Fruit fly (Drosophila melanogaster) whole organism, embryonic: ENCODE measurements around the gene Sec15.

Source experiments
- Aef1 ChIP-seq: fragments of 200-800 bp; sonication (Bioruptor generic); IDR thresholded peaks from 3 replicates; pipeline ENCODE4 v1.3.6; 2022; ENCODE audit warnings: missing biosample characterization, missing genetic modification characterization
- CG10209 ChIP-seq: fragments of 200-800 bp; sonication (Bioruptor generic); optimal IDR thresholded peaks from 3 replicates; lab custom pipeline; 2017; ENCODE audit warnings: missing biosample characterization, mild to moderate bottlenecking, missing genetic modification characterization, missing genetic modification reagents
- CG1024 ChIP-seq: fragments of 200-800 bp; sonication (Bioruptor generic); IDR thresholded peaks from 2 replicates; pipeline ENCODE4 v1.3.6; 2022; ENCODE audit warnings: missing biosample characterization, missing genetic modification characterization
- CG11247 ChIP-seq: fragments of 200-800 bp; sonication (Bioruptor generic); IDR thresholded peaks from 2 replicates; pipeline ENCODE4 v1.3.6; 2022; ENCODE audit warnings: missing biosample characterization, missing genetic modification characterization
- CG11504 ChIP-seq: fragments of 200-800 bp; sonication (Bioruptor generic); optimal IDR thresholded peaks from 3 replicates; lab custom pipeline; 2019; ENCODE audit warnings: missing biosample characterization, mild to moderate bottlenecking, missing genetic modification characterization, moderate library complexity
- CG12219 ChIP-seq: fragments of 200-800 bp; sonication (Bioruptor generic); optimal IDR thresholded peaks from 3 replicates; lab custom pipeline; 2018; ENCODE audit warnings: missing biosample characterization, mild to moderate bottlenecking, missing genetic modification characterization
- CG13123 ChIP-seq: fragments of 200-800 bp; sonication (Bioruptor generic); optimal IDR thresholded peaks from 2 replicates; lab custom pipeline; 2016; ENCODE audit warnings: missing biosample characterization, missing genetic modification characterization
- CG17328 ChIP-seq: fragments of 200-800 bp; sonication (Bioruptor generic); IDR thresholded peaks from 2 replicates; pipeline ENCODE4 v1.3.6; 2022; ENCODE audit warnings: missing biosample characterization, missing genetic modification characterization
- CG2120 ChIP-seq: fragments of 200-800 bp; sonication (Bioruptor generic); optimal IDR thresholded peaks from 3 replicates; lab custom pipeline; 2016; ENCODE audit warnings: missing biosample characterization, missing genetic modification characterization
- CG31365 ChIP-seq: fragments of 200-800 bp; sonication (Bioruptor generic); optimal IDR thresholded peaks from 2 replicates; lab custom pipeline; 2018; ENCODE audit warnings: missing biosample characterization, mild to moderate bottlenecking, missing genetic modification characterization
- CG6254 ChIP-seq: fragments of 200-800 bp; sonication (Bioruptor generic); optimal IDR thresholded peaks from 3 replicates; lab custom pipeline; 2017; ENCODE audit warnings: mild to moderate bottlenecking, missing biosample characterization, missing genetic modification reagents, missing genetic modification characterization
- CG6683 ChIP-seq: fragments of 200-800 bp; sonication (Bioruptor generic); optimal IDR thresholded peaks from 2 replicates; lab custom pipeline; 2017; ENCODE audit warnings: missing biosample characterization, mild to moderate bottlenecking, missing genetic modification characterization, missing genetic modification reagents
- CG6813 ChIP-seq: fragments of 200-800 bp; sonication (Bioruptor generic); optimal IDR thresholded peaks from 2 replicates; lab custom pipeline; 2017; ENCODE audit warnings: missing biosample characterization, missing genetic modification characterization, mild to moderate bottlenecking, moderate library complexity, missing genetic modification reagents
- CG8089 ChIP-seq: fragments of 200-800 bp; sonication (Bioruptor generic); optimal IDR thresholded peaks from 3 replicates; lab custom pipeline; 2016; ENCODE audit warnings: missing biosample characterization, missing genetic modification characterization
- CG8765 ChIP-seq: fragments of 200-800 bp; sonication (Bioruptor generic); IDR thresholded peaks from 2 replicates; pipeline ENCODE4 v1.3.6; 2022; ENCODE audit warnings: missing biosample characterization, missing genetic modification characterization
- Dbx ChIP-seq: fragments of 200-800 bp; sonication (Bioruptor generic); IDR thresholded peaks from 3 replicates; pipeline ENCODE4 v1.3.6; 2022; ENCODE audit warnings: missing biosample characterization, missing genetic modification characterization
- Dek ChIP-seq: fragments of 200-800 bp; sonication (Bioruptor generic); optimal IDR thresholded peaks from 3 replicates; lab custom pipeline; 2019; ENCODE audit warnings: missing biosample characterization, mild to moderate bottlenecking, missing genetic modification characterization, moderate library complexity
- Dfd ChIP-seq, 2 experiments: fragments of >200 bp; optimal IDR thresholded peaks; 2 replicates each; lab custom pipeline; 2017; ENCODE audit warnings: missing biosample characterization in 2 of 2, missing genetic modification characterization in 2 of 2
- E2f2 ChIP-seq: fragments of 200-800 bp; sonication (Bioruptor generic); IDR thresholded peaks from 2 replicates; pipeline ENCODE4 v1.3.6; 2022; ENCODE audit warnings: missing biosample characterization, missing genetic modification characterization
- Fer1 ChIP-seq: fragments of 200-800 bp; sonication (Bioruptor generic); optimal IDR thresholded peaks from 2 replicates; lab custom pipeline; 2017; ENCODE audit warnings: missing biosample characterization, mild to moderate bottlenecking, missing genetic modification characterization
- Fer2 ChIP-seq: fragments of 200-800 bp; sonication (Bioruptor generic); optimal IDR thresholded peaks from 2 replicates; lab custom pipeline; 2018; ENCODE audit warnings: missing biosample characterization, mild to moderate bottlenecking, missing genetic modification characterization, moderate library complexity
- HLH3B ChIP-seq: fragments of 200-800 bp; sonication (Bioruptor generic); IDR thresholded peaks from 2 replicates; pipeline ENCODE4 v1.3.6; 2022; ENCODE audit warnings: missing biosample characterization, missing genetic modification characterization
- HLH4C ChIP-seq: fragments of 200-800 bp; sonication (Bioruptor generic); IDR thresholded peaks from 3 replicates; pipeline ENCODE4 v1.3.6; 2022; ENCODE audit warnings: missing biosample characterization, missing genetic modification characterization; ENCODE audit not compliant: partially characterized antibody
- HLH54F ChIP-seq: fragments of 200-800 bp; sonication (Bioruptor generic); optimal IDR thresholded peaks from 3 replicates; lab custom pipeline; 2016; ENCODE audit warnings: missing biosample characterization, missing genetic modification characterization
- HmgZ ChIP-seq: fragments of 200-800 bp; sonication (Bioruptor generic); optimal IDR thresholded peaks from 2 replicates; lab custom pipeline; 2018; ENCODE audit warnings: missing biosample characterization, mild to moderate bottlenecking, missing genetic modification characterization
- Lpt ChIP-seq: fragments of >200 bp; optimal IDR thresholded peaks from 2 replicates; lab custom pipeline; 2018; ENCODE audit warnings: missing biosample characterization, missing genetic modification characterization
- MTF-1 ChIP-seq: fragments of 200-800 bp; sonication (Bioruptor generic); optimal IDR thresholded peaks from 2 replicates; lab custom pipeline; 2018; ENCODE audit warnings: missing biosample characterization, mild to moderate bottlenecking, missing genetic modification characterization, borderline replicate concordance
- Meics ChIP-seq: fragments of 200-800 bp; sonication (Bioruptor generic); optimal IDR thresholded peaks from 2 replicates; lab custom pipeline; 2017; ENCODE audit warnings: missing biosample characterization, mild to moderate bottlenecking, missing genetic modification characterization
- Optix ChIP-seq: fragments of 200-800 bp; sonication (Bioruptor generic); IDR thresholded peaks from 3 replicates; pipeline ENCODE4 v1.3.6; 2022; ENCODE audit warnings: missing biosample characterization, missing genetic modification characterization
- Spps ChIP-seq: fragments of 200-800 bp; sonication (Bioruptor generic); optimal IDR thresholded peaks from 2 replicates; lab custom pipeline; 2018; ENCODE audit warnings: missing biosample characterization, mild to moderate bottlenecking, missing genetic modification characterization
- Trl ChIP-seq, 3 experiments: fragments of >200 bp in 2 of 3; fragments of 200-800 bp in 1 of 3; sonication (Bioruptor generic) in 1 of 3; optimal IDR thresholded peaks; 2 replicates in 1 of 3; 3 replicates in 2 of 3; lab custom pipeline; 2016 to 2017; ENCODE audit warnings: missing biosample characterization in 1 of 3, missing genetic modification characterization in 1 of 3
- YL-1 ChIP-seq: fragments of 200-800 bp; sonication (Bioruptor generic); optimal IDR thresholded peaks from 3 replicates; lab custom pipeline; 2017; ENCODE audit warnings: missing biosample characterization, mild to moderate bottlenecking, missing genetic modification characterization
- ase ChIP-seq: fragments of 200-800 bp; sonication (Bioruptor generic); IDR thresholded peaks from 3 replicates; pipeline ENCODE4 v1.3.6; 2022; ENCODE audit warnings: missing biosample characterization, missing genetic modification characterization
- caup ChIP-seq: fragments of 200-800 bp; sonication (Bioruptor generic); optimal IDR thresholded peaks from 3 replicates; lab custom pipeline; 2017; ENCODE audit warnings: missing biosample characterization, mild to moderate bottlenecking, missing genetic modification characterization, moderate library complexity; ENCODE audit not compliant: severe bottlenecking
- ci ChIP-seq: fragments of 200-800 bp; sonication (Bioruptor generic); IDR thresholded peaks from 3 replicates; pipeline ENCODE4 v1.3.6; 2022; ENCODE audit warnings: missing biosample characterization, missing genetic modification characterization
- fd96Cb ChIP-seq: fragments of 200-800 bp; sonication (Bioruptor generic); optimal IDR thresholded peaks from 2 replicates; lab custom pipeline; 2018; ENCODE audit warnings: missing biosample characterization, mild to moderate bottlenecking, missing genetic modification characterization, moderate library complexity
- gro ChIP-seq: fragments of 200-800 bp; sonication (Bioruptor generic); optimal IDR thresholded peaks from 2 replicates; lab custom pipeline; 2016; ENCODE audit warnings: missing biosample characterization, missing genetic modification characterization
- kay ChIP-seq: fragments of 200-800 bp; sonication (Bioruptor generic); optimal IDR thresholded peaks from 2 replicates; lab custom pipeline; 2016; ENCODE audit warnings: missing biosample characterization, missing genetic modification characterization
- kni ChIP-seq: fragments of 200-800 bp; sonication (Bioruptor generic); optimal IDR thresholded peaks from 3 replicates; lab custom pipeline; 2017; ENCODE audit warnings: mild to moderate bottlenecking, missing biosample characterization, missing genetic modification reagents, missing genetic modification characterization
- knrl ChIP-seq: fragments of 200-800 bp; sonication (Bioruptor generic); IDR thresholded peaks from 3 replicates; pipeline ENCODE4 v1.3.6; 2022; ENCODE audit warnings: missing biosample characterization, missing genetic modification characterization; ENCODE audit not compliant: partially characterized antibody
- lilli ChIP-seq: fragments of 200-800 bp; sonication (Bioruptor generic); optimal IDR thresholded peaks from 3 replicates; lab custom pipeline; 2016; ENCODE audit warnings: missing biosample characterization, missing genetic modification characterization
- nmo ChIP-seq: fragments of 200-800 bp; sonication (Bioruptor generic); optimal IDR thresholded peaks from 2 replicates; lab custom pipeline; 2018; ENCODE audit warnings: missing biosample characterization, mild to moderate bottlenecking, missing genetic modification characterization, moderate library complexity
- odd ChIP-seq: fragments of 200-800 bp; sonication (Bioruptor generic); optimal IDR thresholded peaks from 2 replicates; lab custom pipeline; 2017; ENCODE audit warnings: missing biosample characterization, mild to moderate bottlenecking, missing genetic modification characterization
- phol ChIP-seq: fragments of 200-800 bp; sonication (Bioruptor generic); optimal IDR thresholded peaks from 3 replicates; lab custom pipeline; 2018; ENCODE audit warnings: missing biosample characterization, mild to moderate bottlenecking, missing genetic modification characterization, moderate library complexity
- run ChIP-seq: fragments of 200-800 bp; sonication (Bioruptor generic); optimal IDR thresholded peaks from 3 replicates; lab custom pipeline; 2018; ENCODE audit warnings: missing biosample characterization, mild to moderate bottlenecking, missing genetic modification characterization
- sd ChIP-seq: fragments of 200-800 bp; sonication (Bioruptor generic); optimal IDR thresholded peaks from 3 replicates; lab custom pipeline; 2018; ENCODE audit warnings: missing biosample characterization, mild to moderate bottlenecking, missing genetic modification characterization, moderate library complexity
- stwl ChIP-seq: fragments of 200-800 bp; sonication (Bioruptor generic); optimal IDR thresholded peaks from 3 replicates; lab custom pipeline; 2018; ENCODE audit warnings: missing biosample characterization, mild to moderate bottlenecking, missing genetic modification characterization, moderate library complexity
- zfh1 ChIP-seq: fragments of 200-800 bp; sonication (Bioruptor generic); IDR thresholded peaks from 3 replicates; pipeline ENCODE4 v1.3.6; 2022; ENCODE audit warnings: missing biosample characterization, missing genetic modification characterization

The Sec15 gene

DNA sequence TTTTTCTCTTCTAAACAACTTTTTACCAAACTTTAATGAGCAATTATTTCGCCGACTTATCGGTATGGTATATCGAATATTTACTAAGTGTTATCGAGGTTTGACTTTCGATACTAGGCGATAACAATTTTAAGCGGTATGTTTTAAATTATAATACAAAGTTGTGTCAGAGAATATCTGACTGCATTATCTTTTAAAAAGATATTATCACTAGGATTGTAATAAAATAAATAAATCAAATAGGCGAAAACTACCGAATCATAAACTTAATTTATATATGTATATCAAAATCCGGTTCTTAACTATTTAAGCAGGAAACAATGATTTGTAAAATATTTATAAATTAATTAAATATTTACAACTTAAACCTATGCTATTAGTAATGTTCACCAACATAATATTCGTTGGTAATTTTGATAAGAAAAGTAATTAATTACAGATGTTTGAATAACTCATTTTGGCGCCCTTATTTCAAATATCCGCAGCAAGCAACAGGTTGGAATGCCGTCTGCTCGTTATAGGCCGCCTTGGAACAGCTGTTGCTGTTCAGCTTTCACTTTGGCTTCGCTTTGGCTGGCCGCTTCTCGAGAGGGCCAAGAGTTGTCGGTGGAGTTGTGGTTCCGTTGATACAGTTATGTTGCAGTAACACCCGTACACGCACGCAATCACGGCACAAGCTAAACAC is at the start of gene Sec15, which contains the start of gene rtet (continued):
- TF ChIP-seq gro (no peak), kay (GFP tag; lab: Kevin White, UChicago) (no peak), ase (peak; percentile 39; the same call in 1 of the 3 replicates), CG2120 (GFP tag; lab: Kevin White, UChicago) (peak; percentile 84), Dbx (GFP tag; lab: Robert Waterston, UW) (peak; percentile 61; the same call in 1 of the 3 replicates), MTF-1 (GFP tag; lab: Kevin White, UChicago) (no peak), CG12219 (GFP tag; lab: Kevin White, UChicago) (peak; percentile 50), CG8765 (GFP tag; lab: Robert Waterston, UW) (no peak), YL-1 (GFP tag; lab: Kevin White, UChicago) (peak; percentile 16), CG11247 (peak; percentile 53), Dek (tag; lab: Kevin White, UChicago) (peak; percentile 3), HLH3B (peak; percentile 38; the same call in 1 of the 2 replicates), stwl (tag; lab: Kevin White, UChicago) (peak; percentile 44), CG6254 (GFP tag; lab: Kevin White, UChicago) (no peak), fd96Cb (tag; lab: Kevin White, UChicago) (peak; percentile 49), phol (tag; lab: Kevin White, UChicago) (peak; percentile 91), knrl (GFP tag; lab: Robert Waterston, UW) (peak; percentile 73; the same call in 2 of the 3 replicates), ci (GFP tag; lab: Robert Waterston, UW) (peak; percentile 75), lilli (GFP tag; lab: Kevin White, UChicago) (peak; percentile 67), E2f2 (GFP tag; lab: Robert Waterston, UW) (peak; percentile 80), caup (peak; percentile 41), CG8089 (GFP tag; lab: Kevin White, UChicago) (peak; percentile 17), CG6683 (peak; percentile 2), Dfd (GFP tag; optimal IDR thresholded peaks at IDR 0.05; lab: Kevin White, UChicago) (no peak), CG17328 (GFP tag; lab: Robert Waterston, UW) (peak; percentile 18; the same call in 1 of the 2 replicates), HLH4C (GFP tag; lab: Robert Waterston, UW) (peak; percentile 78), HmgZ (tag; lab: Kevin White, UChicago) (peak; percentile 64), run (tag; lab: Kevin White, UChicago) (no peak), sd (tag; lab: Kevin White, UChicago) (peak; percentile 92), Fer2 (peak; percentile 27), zfh1 (GFP tag; lab: Robert Waterston, UW) (peak; percentile 48; the same call in 2 of the 3 replicates), Meics (peak; percentile 62), HLH54F (GFP tag; lab: Kevin White, UChicago) (peak; percentile 40), CG1024 (GFP tag; lab: Robert Waterston, UW) (peak; percentile 48; the same call in 1 of the 2 replicates), Fer1 (peak; percentile 65), nmo (GFP tag; lab: Kevin White, UChicago) (peak; percentile 78), Spps (tag; lab: Kevin White, UChicago) (no peak), odd (GFP tag; lab: Kevin White, UChicago) (no peak), kni (GFP tag; lab: Kevin White, UChicago) (peak; percentile 10), CG11504 (tag; lab: Kevin White, UChicago) (no peak), CG6813 (GFP tag; lab: Kevin White, UChicago) (no peak), CG31365 (tag; lab: Kevin White, UChicago) (no peak), CG10209 (peak; percentile 54), Aef1 (GFP tag; lab: Robert Waterston, UW) (no peak), Lpt (GFP tag; lab: Kevin White, UChicago) (no peak), CG13123 (GFP tag; lab: Kevin White, UChicago) (no peak), Optix (GFP tag; lab: Robert Waterston, UW) (peak; percentile 54; the same call in 2 of the 3 replicates), Trl (optimal IDR thresholded peaks at IDR 0.05; lab: Kevin White, UChicago) (no peak), Trl (GFP tag; optimal IDR thresholded peaks at IDR 0.05; lab: Kevin White, UChicago) (no peak)
